Fruit fly (Drosophila melanogaster) whole organism, embryonic: ENCODE data around the gene Mpcp2.

Experiments
- Abd-B ChIP-seq: fragments of 200-800 bp; sonication (Bioruptor generic); optimal IDR thresholded peaks from 2 replicates; lab custom pipeline; 2018; ENCODE audit warnings: missing biosample characterization, mild to moderate bottlenecking, missing genetic modification characterization, moderate library complexity
- CG10147 ChIP-seq: fragments of 200-800 bp; sonication (Bioruptor generic); optimal IDR thresholded peaks from 2 replicates; lab custom pipeline; 2019; ENCODE audit warnings: missing biosample characterization, mild to moderate bottlenecking, missing genetic modification characterization, moderate library complexity
- CG11504 ChIP-seq: fragments of 200-800 bp; sonication (Bioruptor generic); optimal IDR thresholded peaks from 3 replicates; lab custom pipeline; 2019; ENCODE audit warnings: missing biosample characterization, mild to moderate bottlenecking, missing genetic modification characterization, moderate library complexity
- CG11560 ChIP-seq: fragments of 200-800 bp; sonication (Bioruptor generic); IDR thresholded peaks from 3 replicates; pipeline ENCODE4 v1.3.6; 2022; ENCODE audit warnings: missing biosample characterization, missing genetic modification characterization
- CG11723 ChIP-seq: fragments of 200-800 bp; sonication (Bioruptor generic); optimal IDR thresholded peaks from 2 replicates; lab custom pipeline; 2017; ENCODE audit warnings: missing biosample characterization, mild to moderate bottlenecking, missing genetic modification characterization
- CG12155 ChIP-seq: fragments of 200-800 bp; sonication (Bioruptor generic); optimal IDR thresholded peaks from 3 replicates; lab custom pipeline; 2016; ENCODE audit warnings: missing biosample characterization, missing genetic modification characterization
- CG12942 ChIP-seq: fragments of 200-800 bp; sonication (Bioruptor generic); optimal IDR thresholded peaks from 3 replicates; lab custom pipeline; 2016; ENCODE audit warnings: missing biosample characterization, missing genetic modification characterization
- CG14667 ChIP-seq: fragments of 200-800 bp; sonication (Bioruptor generic); IDR thresholded peaks from 2 replicates; pipeline ENCODE4 v1.3.6; 2022; ENCODE audit warnings: missing biosample characterization, missing genetic modification characterization
- CG1602 ChIP-seq: fragments of 200-800 bp; sonication (Bioruptor generic); optimal IDR thresholded peaks from 3 replicates; lab custom pipeline; 2016; ENCODE audit warnings: missing biosample characterization, missing genetic modification characterization
- CG17359 ChIP-seq: fragments of 200-800 bp; sonication (Bioruptor generic); optimal IDR thresholded peaks from 3 replicates; lab custom pipeline; 2018; ENCODE audit warnings: missing biosample characterization, mild to moderate bottlenecking, missing genetic modification characterization, moderate library complexity
- CG18476 ChIP-seq: fragments of 200-800 bp; sonication (Bioruptor generic); optimal IDR thresholded peaks from 2 replicates; lab custom pipeline; 2016; ENCODE audit warnings: missing biosample characterization, mild to moderate bottlenecking, missing genetic modification characterization
- CG18619 ChIP-seq: fragments of 200-800 bp; sonication (Bioruptor generic); optimal IDR thresholded peaks from 3 replicates; lab custom pipeline; 2017; ENCODE audit warnings: missing biosample characterization, mild to moderate bottlenecking, missing genetic modification characterization
- CG2889 ChIP-seq: fragments of 200-800 bp; sonication (Bioruptor generic); IDR thresholded peaks from 3 replicates; pipeline ENCODE4 v1.3.6; 2022; ENCODE audit warnings: missing biosample characterization, missing genetic modification characterization
- CG3065 ChIP-seq: fragments of 200-800 bp; sonication (Bioruptor generic); optimal IDR thresholded peaks from 2 replicates; lab custom pipeline; 2016; ENCODE audit warnings: missing biosample characterization, missing genetic modification characterization
- CG4707 ChIP-seq: fragments of 200-800 bp; sonication (Bioruptor generic); optimal IDR thresholded peaks from 2 replicates; lab custom pipeline; 2018; ENCODE audit warnings: missing biosample characterization, mild to moderate bottlenecking, missing genetic modification characterization, moderate library complexity
- CG5180 ChIP-seq: fragments of 200-800 bp; sonication (Bioruptor generic); optimal IDR thresholded peaks from 3 replicates; lab custom pipeline; 2017; ENCODE audit warnings: missing biosample characterization, missing genetic modification characterization, mild to moderate bottlenecking, moderate library complexity, missing genetic modification reagents
- CG7372 ChIP-seq: fragments of 200-800 bp; sonication (Bioruptor generic); IDR thresholded peaks from 2 replicates; pipeline ENCODE4 v1.3.6; 2022; ENCODE audit warnings: missing biosample characterization, missing genetic modification characterization
- CG8478 ChIP-seq: fragments of >200 bp; optimal IDR thresholded peaks from 2 replicates; lab custom pipeline; 2018
- CG9609 ChIP-seq: fragments of 200-800 bp; sonication (Bioruptor generic); optimal IDR thresholded peaks from 3 replicates; lab custom pipeline; 2016; ENCODE audit warnings: missing biosample characterization, missing genetic modification characterization
- CG9797 ChIP-seq: fragments of 200-800 bp; sonication (Bioruptor generic); optimal IDR thresholded peaks from 3 replicates; lab custom pipeline; 2018; ENCODE audit warnings: missing biosample characterization, mild to moderate bottlenecking, missing genetic modification characterization
- D19B ChIP-seq: fragments of 200-800 bp; sonication (Bioruptor generic); optimal IDR thresholded peaks from 2 replicates; lab custom pipeline; 2017; ENCODE audit warnings: missing biosample characterization, mild to moderate bottlenecking, missing genetic modification characterization
- Dip2 ChIP-seq: fragments of 200-800 bp; sonication (Bioruptor generic); IDR thresholded peaks from 2 replicates; pipeline ENCODE4 v1.3.6; 2022; ENCODE audit warnings: missing biosample characterization, missing genetic modification characterization
- GATAe ChIP-seq: fragments of 200-800 bp; sonication (Bioruptor generic); conservative IDR thresholded peaks from 2 replicates; pipeline ENCODE4 v1.3.6; 2022; ENCODE audit warnings: missing biosample characterization, missing genetic modification characterization
- H15 ChIP-seq: fragments of 200-800 bp; sonication (Bioruptor generic); IDR thresholded peaks from 3 replicates; pipeline ENCODE4 v1.3.6; 2022; ENCODE audit warnings: missing biosample characterization, missing genetic modification characterization
- HLH3B ChIP-seq: fragments of 200-800 bp; sonication (Bioruptor generic); IDR thresholded peaks from 2 replicates; pipeline ENCODE4 v1.3.6; 2022; ENCODE audit warnings: missing biosample characterization, missing genetic modification characterization
- HLH54F ChIP-seq: fragments of 200-800 bp; sonication (Bioruptor generic); optimal IDR thresholded peaks from 3 replicates; lab custom pipeline; 2016; ENCODE audit warnings: missing biosample characterization, missing genetic modification characterization
- HLHmδ ChIP-seq: fragments of 200-800 bp; sonication (Bioruptor generic); optimal IDR thresholded peaks from 2 replicates; lab custom pipeline; 2018; ENCODE audit warnings: missing biosample characterization, mild to moderate bottlenecking, missing genetic modification characterization, moderate library complexity
- Hmx ChIP-seq: fragments of 200-800 bp; sonication (Bioruptor generic); optimal IDR thresholded peaks from 2 replicates; lab custom pipeline; 2016; ENCODE audit warnings: missing biosample characterization, missing genetic modification characterization
- Hr3 ChIP-seq: fragments of 200-800 bp; sonication (Bioruptor generic); optimal IDR thresholded peaks from 3 replicates; lab custom pipeline; 2016; ENCODE audit warnings: missing biosample characterization, missing genetic modification characterization
- Hr78 ChIP-seq, 2 experiments: fragments of 200-800 bp in 1 of 2; fragments of >200 bp in 1 of 2; sonication (Bioruptor generic) in 1 of 2; optimal IDR thresholded peaks; 2 replicates each; lab custom pipeline; 2017 to 2019; ENCODE audit warnings: missing biosample characterization in 2 of 2, missing genetic modification characterization in 2 of 2, mild to moderate bottlenecking in 1 of 2, moderate library complexity in 1 of 2
- Opbp ChIP-seq: fragments of 200-800 bp; sonication (Bioruptor generic); IDR thresholded peaks from 3 replicates; pipeline ENCODE4 v1.3.6; 2022; ENCODE audit warnings: missing biosample characterization, missing genetic modification characterization; ENCODE audit not compliant: partially characterized antibody
- Sox100B ChIP-seq: fragments of 200-800 bp; sonication (Bioruptor generic); optimal IDR thresholded peaks from 3 replicates; lab custom pipeline; 2018; ENCODE audit warnings: missing biosample characterization, mild to moderate bottlenecking, missing genetic modification characterization
- Ssrp ChIP-seq: fragments of 200-800 bp; sonication (Bioruptor generic); optimal IDR thresholded peaks from 2 replicates; lab custom pipeline; 2018; ENCODE audit warnings: missing biosample characterization, mild to moderate bottlenecking, missing genetic modification characterization, moderate library complexity
- Usf ChIP-seq: fragments of 200-800 bp; sonication (Bioruptor generic); optimal IDR thresholded peaks from 2 replicates; lab custom pipeline; 2017; ENCODE audit warnings: missing genotype, missing biosample characterization, missing genetic modification characterization
- ab ChIP-seq: fragments of 200-800 bp; sonication (Bioruptor generic); optimal IDR thresholded peaks from 2 replicates; lab custom pipeline; 2016; ENCODE audit warnings: missing biosample characterization, missing genetic modification characterization
- ara ChIP-seq: fragments of 200-800 bp; sonication (Bioruptor generic); IDR thresholded peaks from 2 replicates; pipeline ENCODE4 v1.3.6; 2022; ENCODE audit warnings: missing biosample characterization, missing genetic modification characterization
- ash1 ChIP-seq: fragments of 200-800 bp; sonication (Bioruptor generic); optimal IDR thresholded peaks from 2 replicates; lab custom pipeline; 2018; ENCODE audit warnings: missing biosample characterization, mild to moderate bottlenecking, missing genetic modification characterization
- bab2 ChIP-seq: fragments of 200-800 bp; sonication (Bioruptor generic); optimal IDR thresholded peaks from 2 replicates; lab custom pipeline; 2016; ENCODE audit warnings: missing biosample characterization, missing genetic modification characterization
- bbx ChIP-seq: fragments of 200-800 bp; sonication (Bioruptor generic); IDR thresholded peaks from 2 replicates; pipeline ENCODE4 v1.3.6; 2022; ENCODE audit warnings: missing biosample characterization, missing genetic modification characterization; ENCODE audit not compliant: partially characterized antibody
- grn ChIP-seq: fragments of 200-800 bp; sonication (Bioruptor generic); optimal IDR thresholded peaks from 3 replicates; lab custom pipeline; 2017; ENCODE audit warnings: missing biosample characterization, missing genetic modification characterization
- hbn ChIP-seq: fragments of 200-800 bp; sonication (Bioruptor generic); IDR thresholded peaks from 2 replicates; pipeline ENCODE4 v1.3.6; 2022; ENCODE audit warnings: missing biosample characterization, missing genetic modification characterization; ENCODE audit not compliant: partially characterized antibody
- hkb ChIP-seq, 2 experiments: fragments of 200-800 bp in 1 of 2; fragments of >200 bp in 1 of 2; sonication (Bioruptor generic) in 1 of 2; IDR thresholded peaks in 1 of 2; optimal IDR thresholded peaks in 1 of 2; 2 replicates each; pipeline versions ENCODE4 v1.3.6 to Lab custom; 2017 to 2022; ENCODE audit warnings: missing biosample characterization in 1 of 2, missing genetic modification characterization in 1 of 2
- jigr1 ChIP-seq: fragments of 200-800 bp; sonication (Bioruptor generic); IDR thresholded peaks from 3 replicates; pipeline ENCODE4 v1.3.6; 2022; ENCODE audit warnings: missing biosample characterization, missing genetic modification characterization
- lbe ChIP-seq: fragments of 200-800 bp; sonication (Bioruptor generic); optimal IDR thresholded peaks from 2 replicates; lab custom pipeline; 2016; ENCODE audit warnings: missing biosample characterization, mild to moderate bottlenecking, missing genetic modification characterization
- lola ChIP-seq, 3 experiments: fragments of >200 bp in 2 of 3; fragments of 200-800 bp in 1 of 3; sonication (Bioruptor generic) in 1 of 3; optimal IDR thresholded peaks; 2 replicates each; lab custom pipeline; 2017 to 2019; ENCODE audit warnings: missing biosample characterization in 3 of 3, missing genetic modification characterization in 3 of 3, mild to moderate bottlenecking in 1 of 3, moderate library complexity in 1 of 3
- org-1 ChIP-seq: fragments of 200-800 bp; sonication (Bioruptor generic); optimal IDR thresholded peaks from 2 replicates; lab custom pipeline; 2017; ENCODE audit warnings: missing biosample characterization, missing genetic modification characterization
- p53 ChIP-seq: fragments of 200-800 bp; sonication (Bioruptor generic); optimal IDR thresholded peaks from 2 replicates; lab custom pipeline; 2016; ENCODE audit warnings: missing biosample characterization, missing genetic modification characterization
- pb ChIP-seq: fragments of 200-800 bp; sonication (Bioruptor generic); optimal IDR thresholded peaks from 3 replicates; lab custom pipeline; 2016; ENCODE audit warnings: missing biosample characterization, missing genetic modification characterization
- ro ChIP-seq: fragments of 200-800 bp; sonication (Bioruptor generic); IDR thresholded peaks from 2 replicates; pipeline ENCODE4 v1.3.6; 2022; ENCODE audit warnings: missing biosample characterization, missing genetic modification characterization
- schlank ChIP-seq: fragments of 200-800 bp; sonication (Bioruptor generic); optimal IDR thresholded peaks from 2 replicates; lab custom pipeline; 2018; ENCODE audit warnings: missing biosample characterization, mild to moderate bottlenecking, missing genetic modification characterization
- sisA ChIP-seq: fragments of 200-800 bp; sonication (Bioruptor generic); IDR thresholded peaks from 2 replicates; pipeline ENCODE4 v1.3.6; 2022; ENCODE audit warnings: missing biosample characterization, missing genetic modification characterization
- so ChIP-seq: fragments of 200-800 bp; sonication (Bioruptor generic); IDR thresholded peaks from 3 replicates; pipeline ENCODE4 v1.3.6; 2022; ENCODE audit warnings: missing biosample characterization, missing genetic modification characterization

Mpcp2 gene

dm6 chr3L:14559659-14560058 is 22.2 kb downstream of the Mpcp2 start, which contains the start of gene CG34039 (continued):
- no peak for TF ChIP-seq CG11560 (tag; lab: Robert Waterston, UW)
- TF ChIP-seq CG14667 (GFP tag; lab: Robert Waterston, UW), result no peak
- TF ChIP-seq Sox100B (GFP tag; lab: Kevin White, UChicago), result no peak
- no peak for TF ChIP-seq Dip2 (GFP tag; lab: Robert Waterston, UW)
- TF ChIP-seq grn (GFP tag; lab: Kevin White, UChicago), result no peak
- TF ChIP-seq ara, result no peak
- peak; percentile 44 for TF ChIP-seq CG11504 (tag; lab: Kevin White, UChicago)
- no peak for TF ChIP-seq CG17359 (tag; lab: Kevin White, UChicago)
- no peak for TF ChIP-seq p53
- no peak for TF ChIP-seq CG18619 (GFP tag; lab: Kevin White, UChicago)
- no peak for TF ChIP-seq CG5180
- no peak for TF ChIP-seq CG3065 (GFP tag; lab: Kevin White, UChicago)
- peak; percentile 4 for TF ChIP-seq Abd-B (GFP tag; lab: Kevin White, UChicago)
- TF ChIP-seq Hmx (GFP tag; lab: Kevin White, UChicago), result no peak
- peak; percentile 8 for TF ChIP-seq CG12942 (GFP tag; lab: Kevin White, UChicago)
- TF ChIP-seq lbe (GFP tag; lab: Kevin White, UChicago), result peak; percentile 6
- peak; percentile 94 for TF ChIP-seq hbn
- no peak for TF ChIP-seq schlank (tag; lab: Kevin White, UChicago)
- TF ChIP-seq CG12155, result no peak
- no peak for TF ChIP-seq Usf (GFP tag; lab: Kevin White, UChicago)
- TF ChIP-seq ash1 (GFP tag; lab: Kevin White, UChicago), result no peak
- TF ChIP-seq CG9609 (GFP tag; lab: Kevin White, UChicago), result no peak
- TF ChIP-seq HLHmδ, result no peak
- TF ChIP-seq hkb (optimal IDR thresholded peaks at IDR 0.05; lab: Kevin White, UChicago), result no peak
- no peak for TF ChIP-seq hkb (GFP tag; IDR thresholded peaks at IDR 0.05; lab: Robert Waterston, UW)
- TF ChIP-seq CG8478 (lab: Kevin White, UChicago), result no peak
- TF ChIP-seq CG11723 (GFP tag; lab: Kevin White, UChicago), result no peak
- no peak for TF ChIP-seq Hr3 (GFP tag; lab: Kevin White, UChicago)
- TF ChIP-seq D19B (GFP tag; lab: Kevin White, UChicago), result no peak
- no peak for TF ChIP-seq so (GFP tag; lab: Robert Waterston, UW)
- TF ChIP-seq CG2889 (GFP tag; lab: Robert Waterston, UW), result no peak
- TF ChIP-seq lola (GFP tag; optimal IDR thresholded peaks at IDR 0.05; lab: Kevin White, UChicago), result no peak
- no peak for TF ChIP-seq HLH3B (GFP tag; lab: Robert Waterston, UW)
- TF ChIP-seq CG4707 (GFP tag; lab: Kevin White, UChicago), result no peak
- TF ChIP-seq Opbp (GFP tag; lab: Robert Waterston, UW), result peak; percentile 82; the same call in 2 of the 3 replicates
- TF ChIP-seq HLH54F, result no peak
- no peak for TF ChIP-seq GATAe
- peak; percentile 96 for TF ChIP-seq bbx
- peak; percentile 9 for TF ChIP-seq CG9797 (GFP tag; lab: Kevin White, UChicago)
- no peak for TF ChIP-seq H15 (GFP tag; lab: Robert Waterston, UW)
- TF ChIP-seq Hr78 (GFP tag; optimal IDR thresholded peaks at IDR 0.05; lab: Kevin White, UChicago), result no peak
- no peak for TF ChIP-seq Ssrp
- no peak for TF ChIP-seq sisA (GFP tag; lab: Robert Waterston, UW)
- TF ChIP-seq ro (GFP tag; lab: Robert Waterston, UW), result no peak
- TF ChIP-seq pb (GFP tag; lab: Kevin White, UChicago), result no peak
- no peak for TF ChIP-seq CG18476 (GFP tag; lab: Kevin White, UChicago)
- no peak for TF ChIP-seq jigr1 (GFP tag; lab: Robert Waterston, UW)
- no peak for TF ChIP-seq ab (GFP tag; lab: Kevin White, UChicago)
- peak; percentile 52 for TF ChIP-seq CG10147 (GFP tag; lab: Kevin White, UChicago)
- TF ChIP-seq CG1602, result no peak
- TF ChIP-seq bab2 (GFP tag; lab: Kevin White, UChicago), result no peak
- no peak for TF ChIP-seq CG7372 (GFP tag; lab: Robert Waterston, UW)
- no peak for TF ChIP-seq org-1 (GFP tag; lab: Kevin White, UChicago)
